Fruit fly (Drosophila melanogaster): ENCODE results near the gene CG12499.

CG12499 gene

dm6 chr3R:22447874-22448254 lies 1.5 kb upstream of the CG12499 start, which contains the start of gene CG34376 (continued):
- TF ChIP-seq mam (GFP tag; optimal IDR thresholded peaks at IDR 0.05) (peak; percentile 10), sqz (GFP tag; optimal IDR thresholded peaks at IDR 0.05) (peak; percentile 42), Taf1 (GFP tag; IDR thresholded peaks at IDR 0.05) (no peak), CG11504 (tag; optimal IDR thresholded peaks at IDR 0.05) (no peak), CG31388 (GFP tag; optimal IDR thresholded peaks at IDR 0.05) (no peak), CG14965 (GFP tag; optimal IDR thresholded peaks at IDR 0.05; ENCODE audit: borderline replicate concordance) (no peak), CG12769 (tag; optimal IDR thresholded peaks at IDR 0.05) (no peak), prd (optimal IDR thresholded peaks at IDR 0.05) (no peak), prd (GFP tag; IDR thresholded peaks at IDR 0.05) (0 out of 3 replicates have a peak, but pooled peaks have one; percentile 4), Ssrp (tag; optimal IDR thresholded peaks at IDR 0.05) (no peak), CG6654 (GFP tag; optimal IDR thresholded peaks at IDR 0.05) (no peak), Oli (tag; optimal IDR thresholded peaks at IDR 0.05) (no peak), pros (GFP tag; optimal IDR thresholded peaks at IDR 0.05) (no peak), crp (GFP tag; optimal IDR thresholded peaks at IDR 0.05) (peak in 1 of 2 experiments; percentile 66), unpg (GFP tag; optimal IDR thresholded peaks at IDR 0.05) (peak; percentile 28), CG13123 (GFP tag; optimal IDR thresholded peaks at IDR 0.05) (no peak), MESR4 (GFP tag; optimal IDR thresholded peaks at IDR 0.05) (peak; percentile 52), CG4820 (GFP tag; optimal IDR thresholded peaks at IDR 0.05) (no peak), CG7556 (GFP tag; optimal IDR thresholded peaks at IDR 0.05) (no peak), ap (GFP tag; IDR thresholded peaks at IDR 0.05) (0 out of 2 replicates have a peak, but pooled peaks have one; percentile 35), CG15514 (GFP tag; optimal IDR thresholded peaks at IDR 0.05) (peak; percentile 67), H2.0 (GFP tag; IDR thresholded peaks at IDR 0.05) (peak; percentile 47; the same call in 1 of the 2 replicates), ewg (GFP tag; optimal IDR thresholded peaks at IDR 0.05) (peak; percentile 48), CG14014 (GFP tag; IDR thresholded peaks at IDR 0.05) (peak; percentile 41), slp2 (GFP tag; optimal IDR thresholded peaks at IDR 0.05) (peak; percentile 22), Blimp-1 (GFP tag; optimal IDR thresholded peaks at IDR 0.05) (no peak), CG1792 (GFP tag; optimal IDR thresholded peaks at IDR 0.05) (no peak), CG6791 (GFP tag; IDR thresholded peaks at IDR 0.05; ENCODE audit: partially characterized antibody) (peak; percentile 57; the same call in 2 of the 3 replicates), CG4617 (GFP tag; optimal IDR thresholded peaks at IDR 0.05; ENCODE audit: borderline replicate concordance) (peak; percentile 4), CG32767 (GFP tag; IDR thresholded peaks at IDR 0.05) (0 out of 2 replicates have a peak, but pooled peaks have one; percentile 25), lab (GFP tag; optimal IDR thresholded peaks at IDR 0.05) (peak; percentile 49), Ets65A (GFP tag) (peak; percentile 88), Mes4 (GFP tag; optimal IDR thresholded peaks at IDR 0.05) (no peak), gro (GFP tag; optimal IDR thresholded peaks at IDR 0.05) (peak; percentile 55), CG7357 (GFP tag; IDR thresholded peaks at IDR 0.05) (peak; percentile 58; the same call in 1 of the 3 replicates), Poxn (GFP tag; IDR thresholded peaks at IDR 0.05) (no peak), tx (GFP tag; optimal IDR thresholded peaks at IDR 0.05) (no peak), CG7372 (GFP tag; IDR thresholded peaks at IDR 0.05) (peak; percentile 13; the same call in 1 of the 2 replicates), Camta (GFP tag; optimal IDR thresholded peaks at IDR 0.05) (no peak), CG4328 (GFP tag; optimal IDR thresholded peaks at IDR 0.05) (no peak), Dip2 (GFP tag; IDR thresholded peaks at IDR 0.05) (no peak), H15 (GFP tag; IDR thresholded peaks at IDR 0.05) (no peak), Hr51 (GFP tag; optimal IDR thresholded peaks at IDR 0.05) (peak in 1 of 2 experiments; percentile 22), dati (GFP tag; IDR thresholded peaks at IDR 0.05) (0 out of 2 replicates have a peak, but pooled peaks have one; percentile 29), CG10209 (GFP tag; optimal IDR thresholded peaks at IDR 0.05) (no peak), CG10274 (GFP tag; optimal IDR thresholded peaks at IDR 0.05) (no peak), Doc3 (GFP tag; IDR thresholded peaks at IDR 0.05; ENCODE audit: partially characterized antibody) (no peak), CG6689 (GFP tag; IDR thresholded peaks at IDR 0.05) (0 out of 2 replicates have a peak, but pooled peaks have one; percentile 15), btn (GFP tag; optimal IDR thresholded peaks at IDR 0.05) (no peak), CTCF (GFP tag; optimal IDR thresholded peaks at IDR 0.05) (peak; percentile 29), Dip3 (GFP tag; optimal IDR thresholded peaks at IDR 0.05) (no peak)
